Worm (Caenorhabditis elegans): ENCODE measurements around the gene D1005.5.

The D1005.5 gene

DNA sequence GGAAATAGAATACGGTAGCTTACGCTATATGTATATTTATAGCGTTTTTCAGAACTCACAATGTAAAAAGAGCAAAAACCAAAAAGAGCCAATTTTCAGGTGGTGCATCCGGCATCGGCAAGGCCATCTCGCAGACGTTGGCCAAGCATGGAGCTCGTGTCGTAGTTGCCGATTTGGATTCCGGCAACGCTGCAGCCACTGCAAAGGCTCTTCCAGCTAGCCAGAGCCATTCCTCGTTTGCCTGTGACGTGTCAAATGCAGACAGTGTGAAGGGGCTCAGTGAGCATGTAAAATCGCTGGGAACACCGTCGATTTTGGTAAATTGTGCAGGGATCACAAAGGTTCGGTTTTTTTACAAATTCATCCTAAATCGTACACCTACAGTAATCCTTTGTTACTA, 14.3 kb upstream of the D1005.5 start:
- TF ChIP-seq nhr-2 (tag; optimal IDR thresholded peaks at IDR 0.05) (no peak), nhr-12 (tag; optimal IDR thresholded peaks at IDR 0.05) (no peak), elt-3 (tag; optimal IDR thresholded peaks at IDR 0.05) (no peak), nhr-237 (tag; optimal IDR thresholded peaks at IDR 0.05) (no peak), tbx-8 (GFP tag; optimal IDR thresholded peaks at IDR 0.05) (no peak), sptf-1 (tag; optimal IDR thresholded peaks at IDR 0.05) (no peak), hlh-1 (tag; optimal IDR thresholded peaks at IDR 0.05) (no peak), ceh-83 (GFP tag; optimal IDR thresholded peaks at IDR 0.05) (no peak), unc-62 (GFP tag; optimal IDR thresholded peaks at IDR 0.05) (no peak), lsy-2 (tag; optimal IDR thresholded peaks at IDR 0.05) (no peak), nhr-76 (tag; optimal IDR thresholded peaks at IDR 0.05) (no peak), ceh-43 (GFP tag; optimal IDR thresholded peaks at IDR 0.05) (no peak)

DNA sequence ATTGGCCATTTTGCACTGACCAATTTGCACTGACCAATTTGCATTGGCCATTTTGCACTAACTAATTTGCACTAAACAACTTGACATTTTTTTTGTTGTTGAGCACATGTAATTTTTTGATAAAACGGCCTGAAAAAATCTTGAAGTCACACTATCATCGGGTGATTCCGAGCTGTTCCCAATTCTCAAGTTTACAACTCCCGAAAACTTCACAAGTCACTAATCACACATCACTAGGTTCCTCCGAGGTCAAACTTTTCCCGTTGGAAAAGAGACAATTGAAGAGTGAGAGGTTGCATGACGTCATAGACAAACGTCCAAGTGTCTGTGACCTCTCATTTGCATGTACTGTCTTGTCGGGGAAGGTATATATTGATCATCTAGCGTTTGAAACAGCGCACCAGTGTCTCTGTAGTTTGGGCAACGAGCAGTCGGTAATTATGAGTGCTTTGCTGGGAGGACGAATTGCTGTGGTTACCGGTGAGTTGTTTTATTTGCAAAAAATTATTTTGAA, 13.4 kb upstream of the D1005.5 start, which contains the start of the genes D1005.10 and dhs-25:
D1005.10 (minus strand) TSS at position 51 of the 514 bp plus-strand sequence.
dhs-25 (plus strand) TSS at position 398 of the 514 bp plus-strand sequence.
- TF ChIP-seq mep-1 (tag; optimal IDR thresholded peaks at IDR 0.05) (peak; percentile 27), lsy-2 (tag; optimal IDR thresholded peaks at IDR 0.05) (peak; percentile 21), bed-3 (GFP tag; optimal IDR thresholded peaks at IDR 0.05) (no peak), nhr-12 (tag; optimal IDR thresholded peaks at IDR 0.05) (no peak), nhr-76 (tag; optimal IDR thresholded peaks at IDR 0.05) (no peak), nhr-2 (tag; optimal IDR thresholded peaks at IDR 0.05) (no peak), ceh-83 (GFP tag; optimal IDR thresholded peaks at IDR 0.05) (no peak), unc-62 (GFP tag; optimal IDR thresholded peaks at IDR 0.05) (peak; percentile 56), nhr-237 (tag; optimal IDR thresholded peaks at IDR 0.05) (peak; percentile 19), pha-4 (tag; optimal IDR thresholded peaks at IDR 0.05) (peak; percentile 63), hlh-1 (tag; optimal IDR thresholded peaks at IDR 0.05) (peak; percentile 64), zip-8 (tag; optimal IDR thresholded peaks at IDR 0.05) (peak; percentile 55), sem-2 (GFP tag; optimal IDR thresholded peaks at IDR 0.05) (no peak)

DNA sequence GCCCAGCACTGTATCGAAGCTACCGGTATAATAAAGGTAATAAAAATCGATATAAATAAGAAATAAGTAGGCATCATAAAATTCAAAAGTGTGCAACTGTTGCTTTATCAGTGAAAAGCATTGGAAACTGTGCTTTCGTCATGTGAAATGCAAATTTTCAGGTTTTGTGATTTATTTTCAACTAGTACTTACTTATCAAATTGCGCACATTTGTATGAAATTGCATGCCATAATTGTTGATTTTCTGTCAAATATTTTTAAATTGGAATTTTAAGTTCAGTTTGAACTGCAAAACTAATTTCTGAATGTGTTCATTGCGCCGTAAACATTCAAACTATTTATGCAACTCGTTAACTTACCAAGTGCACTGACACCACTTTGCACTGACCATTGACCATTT, 12.9 kb upstream of the D1005.5 start, which contains the start of gene D1005.4:
D1005.4 (minus strand) TSS at position 101 of the 400 bp plus-strand sequence.
- TF ChIP-seq elt-1 (tag; optimal IDR thresholded peaks at IDR 0.05; ENCODE audit: borderline replicate concordance, insufficient read depth): no peak
- no peak for TF ChIP-seq unc-39 (tag; optimal IDR thresholded peaks at IDR 0.05)
- TF ChIP-seq ceh-83 (GFP tag; optimal IDR thresholded peaks at IDR 0.05): no peak
- no peak for TF ChIP-seq bed-3 (GFP tag; optimal IDR thresholded peaks at IDR 0.05)
- no peak for TF ChIP-seq mls-2 (tag; optimal IDR thresholded peaks at IDR 0.05)
- TF ChIP-seq lin-32 (GFP tag; optimal IDR thresholded peaks at IDR 0.05): no peak
- TF ChIP-seq ham-2 (GFP tag; optimal IDR thresholded peaks at IDR 0.05): no peak

DNA sequence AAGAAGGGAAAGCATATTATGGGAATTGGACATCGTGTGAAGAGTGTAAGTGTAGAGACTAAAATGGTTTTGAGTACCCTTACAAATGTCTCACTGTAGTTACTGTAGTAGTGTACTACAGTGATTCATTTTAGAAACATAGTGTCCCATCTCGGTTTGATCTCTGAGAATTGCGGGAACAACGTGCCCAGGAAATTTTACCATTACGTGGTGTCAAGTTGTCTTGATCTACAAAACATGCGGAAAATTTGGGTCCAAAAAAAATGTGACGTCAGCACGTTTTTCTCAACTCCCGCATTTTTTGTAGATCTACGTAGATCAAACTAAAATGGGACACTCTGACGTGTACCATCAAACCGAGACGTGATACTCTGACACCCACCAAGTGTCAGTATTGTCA, 10.4 kb upstream of the D1005.5 start:
- TF ChIP-seq nhr-12 (tag; optimal IDR thresholded peaks at IDR 0.05) (no peak), zip-8 (tag; optimal IDR thresholded peaks at IDR 0.05) (no peak), elt-1 (tag; optimal IDR thresholded peaks at IDR 0.05; ENCODE audit: borderline replicate concordance, insufficient read depth) (no peak), unc-62 (GFP tag; optimal IDR thresholded peaks at IDR 0.05) (no peak), lsy-2 (tag; optimal IDR thresholded peaks at IDR 0.05) (no peak), sem-2 (GFP tag; optimal IDR thresholded peaks at IDR 0.05) (no peak), blmp-1 (tag; optimal IDR thresholded peaks at IDR 0.05) (no peak), ceh-83 (GFP tag; optimal IDR thresholded peaks at IDR 0.05) (no peak), unc-120 (tag; optimal IDR thresholded peaks at IDR 0.05; ENCODE audit: poor library complexity, severe bottlenecking) (no peak), drap-1 (GFP tag; optimal IDR thresholded peaks at IDR 0.05) (no peak), ceh-39 (tag; optimal IDR thresholded peaks at IDR 0.05) (no peak), nhr-28 (tag; optimal IDR thresholded peaks at IDR 0.05) (no peak), ztf-11 (tag; optimal IDR thresholded peaks at IDR 0.05) (no peak), tbx-8 (GFP tag; optimal IDR thresholded peaks at IDR 0.05) (no peak), mls-2 (tag; optimal IDR thresholded peaks at IDR 0.05) (no peak), mep-1 (tag; optimal IDR thresholded peaks at IDR 0.05) (no peak), nhr-2 (tag; optimal IDR thresholded peaks at IDR 0.05) (no peak), ceh-43 (GFP tag; optimal IDR thresholded peaks at IDR 0.05) (no peak)

DNA sequence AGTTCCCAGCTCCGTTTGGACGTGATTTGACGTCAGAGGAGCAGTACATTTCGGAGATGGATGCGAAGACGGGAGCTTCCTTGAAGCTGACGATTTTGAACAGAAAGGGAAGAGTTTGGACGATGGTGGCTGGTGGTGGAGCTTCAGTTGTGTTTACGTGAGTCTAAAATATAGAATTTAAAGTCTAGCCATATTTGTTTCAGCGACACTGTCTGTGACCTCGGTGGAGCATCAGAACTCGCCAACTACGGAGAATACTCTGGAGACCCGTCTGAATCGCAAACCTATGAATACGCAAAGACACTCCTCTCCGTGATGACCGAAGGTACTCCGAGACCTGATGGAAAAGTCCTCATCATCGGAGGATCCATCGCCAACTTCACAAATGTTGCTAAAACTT, 7.8 kb upstream of the D1005.5 start:
- TF ChIP-seq nhr-12 (tag; optimal IDR thresholded peaks at IDR 0.05): no peak
- TF ChIP-seq zip-8 (tag; optimal IDR thresholded peaks at IDR 0.05): no peak
- TF ChIP-seq unc-39 (tag; optimal IDR thresholded peaks at IDR 0.05): no peak
- no peak for TF ChIP-seq lsy-2 (tag; optimal IDR thresholded peaks at IDR 0.05)
- no peak for TF ChIP-seq lin-13 (tag; optimal IDR thresholded peaks at IDR 0.05)
- TF ChIP-seq hlh-1 (tag; optimal IDR thresholded peaks at IDR 0.05): no peak
- no peak for TF ChIP-seq ham-2 (GFP tag; optimal IDR thresholded peaks at IDR 0.05)
- no peak for TF ChIP-seq elt-1 (tag; optimal IDR thresholded peaks at IDR 0.05; ENCODE audit: borderline replicate concordance, insufficient read depth)
- no peak for TF ChIP-seq drap-1 (GFP tag; optimal IDR thresholded peaks at IDR 0.05)
- TF ChIP-seq ceh-43 (GFP tag; optimal IDR thresholded peaks at IDR 0.05): no peak
- TF ChIP-seq nhr-2 (tag; optimal IDR thresholded peaks at IDR 0.05): no peak
- TF ChIP-seq mls-2 (tag; optimal IDR thresholded peaks at IDR 0.05): no peak
- TF ChIP-seq mep-1 (tag; optimal IDR thresholded peaks at IDR 0.05): no peak
- TF ChIP-seq sptf-1 (tag; optimal IDR thresholded peaks at IDR 0.05): no peak
- no peak for TF ChIP-seq ceh-83 (GFP tag; optimal IDR thresholded peaks at IDR 0.05)

All from whole organism, mixed stage, embryonic.